Worm (Caenorhabditis elegans): ENCODE data around the gene sre-6.

The sre-6 gene

ce11 chrV:10719019-10719832, 43.4 kb downstream of the sre-6 start:
- TF ChIP-seq tbx-37 (GFP tag; conservative IDR thresholded peaks at IDR 0.05) (no peak), hmg-4 (GFP tag; optimal IDR thresholded peaks at IDR 0.05) (no peak)

- TF ChIP-seq ama-1 (optimal IDR thresholded peaks at IDR 0.05) (no peak), hnd-1 (tag; optimal IDR thresholded peaks at IDR 0.05) (no peak), pes-1 (GFP tag; IDR thresholded peaks at IDR 0.05) (no peak), ceh-13 (GFP tag; optimal IDR thresholded peaks at IDR 0.05) (no peak), ets-7 (tag; optimal IDR thresholded peaks at IDR 0.05) (no peak), tbx-11 (GFP tag; IDR thresholded peaks at IDR 0.05) (no peak), tbx-37 (GFP tag; conservative IDR thresholded peaks at IDR 0.05) (no peak), aly-1 (tag; optimal IDR thresholded peaks at IDR 0.05) (no peak), sea-1 (GFP tag; conservative IDR thresholded peaks at IDR 0.05) (no peak), ceh-36 (tag; optimal IDR thresholded peaks at IDR 0.05) (no peak), B0310.2 (tag; optimal IDR thresholded peaks at IDR 0.05) (no peak), flt-1 (GFP tag; IDR thresholded peaks at IDR 0.05) (no peak), scrt-1 (GFP tag; IDR thresholded peaks at IDR 0.05) (no peak), hmbx-1 (tag; optimal IDR thresholded peaks at IDR 0.05) (no peak), tra-4 (tag; optimal IDR thresholded peaks at IDR 0.05) (no peak), F13C5.2 (tag; optimal IDR thresholded peaks at IDR 0.05) (no peak), hmg-4 (GFP tag; optimal IDR thresholded peaks at IDR 0.05) (no peak)
Observed at ce11 chrV:10718037-10718436, 44.6 kb downstream of the sre-6 start.

- peak; percentile 53 for TF ChIP-seq aly-1 (tag; optimal IDR thresholded peaks at IDR 0.05)
- TF ChIP-seq pes-1 (GFP tag; IDR thresholded peaks at IDR 0.05) = 0 out of 2 replicates have a peak, but pooled peaks have one; percentile 39
- TF ChIP-seq flt-1 (GFP tag; IDR thresholded peaks at IDR 0.05) = no peak; the same call in 1 of the 2 replicates
- TF ChIP-seq tbx-11 (GFP tag; IDR thresholded peaks at IDR 0.05) = no peak
- peak; percentile 52 for TF ChIP-seq F13C5.2 (tag; optimal IDR thresholded peaks at IDR 0.05)
- no peak for TF ChIP-seq hmg-4 (GFP tag; optimal IDR thresholded peaks at IDR 0.05)
Observed at ce11 chrV:10716865-10717713, 45.5 kb downstream of the sre-6 start.

- TF ChIP-seq hmg-4 (GFP tag; optimal IDR thresholded peaks at IDR 0.05) (peak; percentile 46), tbx-11 (GFP tag; IDR thresholded peaks at IDR 0.05) (no peak), F13C5.2 (tag; optimal IDR thresholded peaks at IDR 0.05) (peak; percentile 28)
Observed at ce11 chrV:10715158-10716152, 47.1 kb downstream of the sre-6 start.

DNA sequence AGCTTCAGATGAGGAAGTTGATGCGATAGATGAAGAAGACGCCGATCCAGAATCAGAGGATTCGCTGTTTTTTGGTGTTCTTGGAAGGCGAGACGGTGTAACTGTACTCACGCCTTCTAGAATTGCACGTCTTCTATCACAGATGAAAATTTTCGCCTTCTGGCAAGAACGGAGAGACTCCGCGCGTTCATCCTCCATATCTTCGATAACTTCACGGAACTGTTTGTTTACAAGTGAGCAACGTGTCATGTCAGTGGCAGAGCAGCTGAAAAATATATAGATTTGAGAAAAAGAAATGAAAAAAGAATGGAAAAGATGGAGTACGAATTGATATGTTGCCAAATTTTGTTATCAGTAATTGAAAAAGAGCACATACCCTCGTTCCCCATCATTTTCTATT, 48.0 kb downstream of the sre-6 start:
- TF ChIP-seq hnd-1 (tag; optimal IDR thresholded peaks at IDR 0.05) = no peak

DNA sequence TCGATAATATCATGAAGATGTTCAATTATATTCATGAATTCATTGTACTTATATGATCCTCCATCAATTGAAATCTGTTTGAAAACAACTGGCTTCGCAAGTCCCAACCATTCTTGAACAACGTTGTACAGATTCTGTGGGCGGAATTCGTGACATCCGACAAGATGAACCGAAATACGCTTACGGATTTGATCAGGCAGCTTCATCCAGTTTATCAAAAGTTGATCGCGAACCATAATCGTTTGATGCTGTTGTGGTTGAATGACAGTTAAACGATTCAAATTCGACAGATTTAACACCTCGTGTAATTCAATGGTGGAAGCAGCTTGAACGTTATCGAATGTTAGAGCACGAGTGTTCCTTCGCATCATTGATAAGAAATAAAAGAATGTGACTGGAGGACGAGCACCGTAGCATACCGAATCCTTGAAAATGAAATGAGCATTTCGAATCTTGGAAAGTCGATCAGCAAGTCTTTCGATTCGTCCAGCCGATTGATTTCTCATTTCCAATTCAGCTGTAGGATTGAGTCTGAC, 48.8 kb downstream of the sre-6 start:
- TF ChIP-seq tbx-11 (GFP tag; IDR thresholded peaks at IDR 0.05) = no peak
- TF ChIP-seq hnd-1 (tag; optimal IDR thresholded peaks at IDR 0.05) = no peak
- TF ChIP-seq ceh-36 (tag; optimal IDR thresholded peaks at IDR 0.05) = no peak
- no peak for TF ChIP-seq hmbx-1 (tag; optimal IDR thresholded peaks at IDR 0.05)
- TF ChIP-seq sea-1 (GFP tag; conservative IDR thresholded peaks at IDR 0.05) = no peak
- TF ChIP-seq ama-1 (optimal IDR thresholded peaks at IDR 0.05) = no peak
- no peak for TF ChIP-seq tra-4 (tag; optimal IDR thresholded peaks at IDR 0.05)
- no peak for TF ChIP-seq B0310.2 (tag; optimal IDR thresholded peaks at IDR 0.05)
- no peak for TF ChIP-seq F13C5.2 (tag; optimal IDR thresholded peaks at IDR 0.05)
- no peak for TF ChIP-seq hmg-4 (GFP tag; optimal IDR thresholded peaks at IDR 0.05)
- no peak for TF ChIP-seq flt-1 (GFP tag; IDR thresholded peaks at IDR 0.05)
- no peak for TF ChIP-seq scrt-1 (GFP tag; IDR thresholded peaks at IDR 0.05)
- TF ChIP-seq tbx-37 (GFP tag; conservative IDR thresholded peaks at IDR 0.05) = no peak
- TF ChIP-seq ceh-13 (GFP tag; optimal IDR thresholded peaks at IDR 0.05) = no peak
- TF ChIP-seq ets-7 (tag; optimal IDR thresholded peaks at IDR 0.05) = no peak

DNA sequence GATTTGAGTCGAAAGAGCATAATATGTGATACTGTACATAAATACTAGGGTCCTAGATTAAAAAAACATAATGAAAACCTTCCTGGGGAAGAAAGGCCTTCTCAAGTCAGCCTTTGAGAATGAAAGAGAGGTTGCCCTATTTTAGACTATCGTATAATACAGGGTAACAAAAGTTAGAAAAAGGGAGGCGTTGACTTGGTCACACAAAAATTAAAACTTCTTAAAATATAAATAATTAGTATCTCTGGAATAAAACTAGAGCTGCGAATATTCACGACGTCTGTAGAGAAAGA, 50.0 kb downstream of the sre-6 start:
- TF ChIP-seq B0310.2 (tag; optimal IDR thresholded peaks at IDR 0.05) (no peak), tbx-37 (GFP tag; conservative IDR thresholded peaks at IDR 0.05) (no peak), hmbx-1 (tag; optimal IDR thresholded peaks at IDR 0.05) (no peak), sea-1 (GFP tag; conservative IDR thresholded peaks at IDR 0.05) (no peak), ceh-13 (GFP tag; optimal IDR thresholded peaks at IDR 0.05) (no peak), hnd-1 (tag; optimal IDR thresholded peaks at IDR 0.05) (no peak), ceh-36 (tag; optimal IDR thresholded peaks at IDR 0.05) (no peak), pes-1 (GFP tag; IDR thresholded peaks at IDR 0.05) (0 out of 2 replicates have a peak, but pooled peaks have one; percentile 23)

Data from whole organism, early embryonic.